Worm (Caenorhabditis elegans) whole organism, L1 larva: Measurements from ENCODE around the gene cutl-5.

Experiments
- C16A3.4 ChIP-seq: fragments of 150-350 bp; optimal IDR thresholded peaks from 2 replicates; lab custom pipeline; 2014; ENCODE audit warnings: missing biosample characterization, missing genetic modification characterization
- C34B4.2 ChIP-seq: sonication (generic microtip); optimal IDR thresholded peaks from 2 replicates; lab custom pipeline; 2017; ENCODE audit warnings: mild to moderate bottlenecking, missing genetic modification characterization, missing compliant biosample characterization
- F16B12.6 ChIP-seq: fragments of 150-350 bp; optimal IDR thresholded peaks from 2 replicates; lab custom pipeline; 2014; ENCODE audit warnings: missing biosample characterization, missing genetic modification characterization
- Y116A8C.19 ChIP-seq: sonication (generic microtip); optimal IDR thresholded peaks from 2 replicates; lab custom pipeline; 2016; ENCODE audit warnings: missing compliant biosample characterization, missing genetic modification characterization, borderline replicate concordance
- aha-1 ChIP-seq: fragments of 150-350 bp; optimal IDR thresholded peaks from 2 replicates; lab custom pipeline; 2014; ENCODE audit warnings: missing biosample characterization, missing genetic modification characterization
- alr-1 ChIP-seq: fragments of 200-800 bp; sonication (Bioruptor generic); optimal IDR thresholded peaks from 2 replicates; lab custom pipeline; 2018; ENCODE audit warnings: borderline replicate concordance, mild to moderate bottlenecking, missing genetic modification characterization, missing compliant biosample characterization
- aly-2 ChIP-seq: fragments of 150-350 bp; optimal IDR thresholded peaks from 2 replicates; lab custom pipeline; 2014; ENCODE audit warnings: missing biosample characterization, missing genetic modification characterization
- ceh-63 ChIP-seq: fragments of 200-800 bp; sonication (Bioruptor generic); optimal IDR thresholded peaks from 2 replicates; lab custom pipeline; 2018; ENCODE audit warnings: mild to moderate bottlenecking, missing genetic modification characterization, missing compliant biosample characterization
- ceh-82 ChIP-seq, 3 experiments: fragments of 150-350 bp in 1 of 3; sonication (generic microtip) in 2 of 3; optimal IDR thresholded peaks; 2 replicates each; lab custom pipeline; 2014 to 2017; ENCODE audit warnings: missing biosample characterization in 3 of 3, missing genetic modification characterization in 3 of 3
- ceh-88 ChIP-seq: fragments of 200-800 bp; sonication (Bioruptor generic); IDR thresholded peaks from 2 replicates; pipeline ENCODE4 v1.3.6; 2022; ENCODE audit warnings: missing genetic modification characterization, missing compliant biosample characterization
- ceh-90 ChIP-seq: sonication (generic microtip); optimal IDR thresholded peaks from 2 replicates; lab custom pipeline; 2016; ENCODE audit warnings: missing genetic modification characterization, missing compliant biosample characterization
- dsc-1 ChIP-seq: sonication (generic microtip); optimal IDR thresholded peaks from 2 replicates; lab custom pipeline; 2016; ENCODE audit warnings: mild to moderate bottlenecking, missing genetic modification characterization, missing compliant biosample characterization
- egl-13 ChIP-seq: sonication (generic microtip); optimal IDR thresholded peaks from 2 replicates; lab custom pipeline; 2016; ENCODE audit warnings: missing genotype, missing genetic modification reagents, missing genetic modification characterization, missing compliant biosample characterization
- egl-27 ChIP-seq, 2 experiments: fragments of 150-350 bp in 1 of 2; sonication (generic microtip); optimal IDR thresholded peaks; 3 replicates each; lab custom pipeline; 2017 to 2018; ENCODE audit warnings: missing biosample characterization in 2 of 2, missing genetic modification characterization in 2 of 2, missing genetic modification reagents in 2 of 2
- elt-2 ChIP-seq: sonication (generic microtip); optimal IDR thresholded peaks from 2 replicates; lab custom pipeline; 2016; ENCODE audit warnings: missing genetic modification characterization, mild to moderate bottlenecking, inconsistent platforms, missing compliant biosample characterization, missing genetic modification reagents
- ets-5 ChIP-seq: fragments of 200-800 bp; sonication (Bioruptor generic); IDR thresholded peaks from 2 replicates; pipeline ENCODE4 v1.3.6; 2022; ENCODE audit warnings: missing genetic modification characterization, missing compliant biosample characterization
- fkh-10 ChIP-seq: sonication (generic microtip); optimal IDR thresholded peaks from 2 replicates; lab custom pipeline; 2017; ENCODE audit warnings: missing biosample characterization, missing genetic modification reagents, missing genetic modification characterization
- fkh-4 ChIP-seq: sonication (generic microtip); optimal IDR thresholded peaks from 2 replicates; lab custom pipeline; 2016; ENCODE audit warnings: missing compliant biosample characterization, missing genetic modification characterization, borderline replicate concordance
- fkh-8 ChIP-seq: sonication (generic microtip); optimal IDR thresholded peaks from 2 replicates; lab custom pipeline; 2016; ENCODE audit warnings: mild to moderate bottlenecking, missing genetic modification characterization, missing compliant biosample characterization
- hlh-17 ChIP-seq: fragments of 200-800 bp; sonication (Bioruptor generic); optimal IDR thresholded peaks from 2 replicates; lab custom pipeline; 2018; ENCODE audit warnings: missing genetic modification characterization, mild to moderate bottlenecking, missing compliant biosample characterization, moderate library complexity, borderline replicate concordance
- hpl-2 ChIP-seq: fragments of 150-350 bp; optimal IDR thresholded peaks from 2 replicates; lab custom pipeline; 2014; ENCODE audit warnings: missing biosample characterization, missing genetic modification reagents, missing genetic modification characterization
- jun-1 ChIP-seq: fragments of 150-350 bp; optimal IDR thresholded peaks from 2 replicates; lab custom pipeline; 2014; ENCODE audit warnings: missing biosample characterization, missing genetic modification reagents, missing genetic modification characterization
- lin-13 ChIP-seq: fragments of 150-350 bp; optimal IDR thresholded peaks from 2 replicates; lab custom pipeline; 2014; ENCODE audit warnings: missing biosample characterization, missing genetic modification reagents, missing genetic modification characterization
- lin-15B ChIP-seq: fragments of 150-350 bp; sonication (generic microtip); optimal IDR thresholded peaks from 3 replicates; lab custom pipeline; 2014; ENCODE audit warnings: missing biosample characterization, missing genetic modification characterization
- lir-3 ChIP-seq: sonication (generic microtip); optimal IDR thresholded peaks from 2 replicates; lab custom pipeline; 2016; ENCODE audit warnings: mild to moderate bottlenecking, missing genetic modification characterization, moderate library complexity, missing compliant biosample characterization; ENCODE audit not compliant: poor library complexity
- lsy-2 ChIP-seq, 2 experiments: fragments of 150-350 bp; optimal IDR thresholded peaks; 2 replicates each; lab custom pipeline; 2014; ENCODE audit warnings: missing biosample characterization in 2 of 2, missing genetic modification characterization in 2 of 2
- mdl-1 ChIP-seq, 2 experiments: fragments of 150-350 bp; optimal IDR thresholded peaks; 2 replicates each; lab custom pipeline; 2014 to 2017; ENCODE audit warnings: missing biosample characterization in 2 of 2, missing genetic modification characterization in 2 of 2, inconsistent platforms in 1 of 2
- nhr-11 ChIP-seq: fragments of 150-350 bp; optimal IDR thresholded peaks from 2 replicates; lab custom pipeline; 2014; ENCODE audit warnings: missing biosample characterization, missing genetic modification characterization
- nhr-12 ChIP-seq: sonication (generic microtip); optimal IDR thresholded peaks from 2 replicates; lab custom pipeline; 2017; ENCODE audit warnings: missing biosample characterization, missing genetic modification characterization
- nhr-19 ChIP-seq: fragments of 200-800 bp; sonication (Bioruptor generic); conservative IDR thresholded peaks from 2 replicates; pipeline ENCODE4 v1.3.6; 2022; ENCODE audit warnings: missing genetic modification characterization, missing compliant biosample characterization
- nhr-20 ChIP-seq: sonication (generic microtip); optimal IDR thresholded peaks from 2 replicates; lab custom pipeline; 2016; ENCODE audit warnings: mild to moderate bottlenecking, missing genetic modification characterization, missing compliant biosample characterization
- nhr-237 ChIP-seq: fragments of 150-350 bp; optimal IDR thresholded peaks from 2 replicates; lab custom pipeline; 2014; ENCODE audit warnings: missing biosample characterization, missing genetic modification characterization
- nhr-47 ChIP-seq: sonication (generic microtip); optimal IDR thresholded peaks from 2 replicates; lab custom pipeline; 2016; ENCODE audit warnings: mild to moderate bottlenecking, missing genetic modification characterization, moderate library complexity, missing compliant biosample characterization
- nhr-76 ChIP-seq: sonication (generic microtip); optimal IDR thresholded peaks from 2 replicates; lab custom pipeline; 2017; ENCODE audit warnings: missing biosample characterization, missing genetic modification characterization
- nhr-84 ChIP-seq: sonication (generic microtip); optimal IDR thresholded peaks from 2 replicates; lab custom pipeline; 2017; ENCODE audit warnings: missing biosample characterization, missing genetic modification characterization
- nhr-85 ChIP-seq: sonication (generic microtip); peaks from one replicate; lab custom pipeline; 2016; ENCODE audit warnings: missing genetic modification characterization, inconsistent platforms, missing compliant biosample characterization
- nhr-90 ChIP-seq: sonication (generic microtip); optimal IDR thresholded peaks from 2 replicates; lab custom pipeline; 2016; ENCODE audit warnings: mild to moderate bottlenecking, missing genetic modification characterization, missing compliant biosample characterization; ENCODE audit not compliant: poor library complexity
- pax-3 ChIP-seq: fragments of 200-800 bp; sonication (Bioruptor generic); optimal IDR thresholded peaks from 2 replicates; lab custom pipeline; 2018; ENCODE audit warnings: mild to moderate bottlenecking, missing genetic modification characterization, moderate library complexity, missing compliant biosample characterization
- pqm-1 ChIP-seq: sonication (generic microtip); optimal IDR thresholded peaks from 3 replicates; lab custom pipeline; 2017; ENCODE audit warnings: missing biosample characterization, missing genetic modification characterization
- rnt-1 ChIP-seq: sonication (generic microtip); optimal IDR thresholded peaks from 2 replicates; lab custom pipeline; 2016; ENCODE audit warnings: mild to moderate bottlenecking, missing genetic modification characterization, moderate library complexity, missing compliant biosample characterization
- skn-1 ChIP-seq: fragments of 150-350 bp; optimal IDR thresholded peaks from 2 replicates; lab custom pipeline; 2014; ENCODE audit warnings: missing biosample characterization, missing genetic modification characterization
- snpc-4 ChIP-seq: fragments of 150-350 bp; optimal IDR thresholded peaks from 2 replicates; lab custom pipeline; 2014; ENCODE audit warnings: missing biosample characterization, missing genetic modification characterization
- sptf-1 ChIP-seq: fragments of 150-350 bp; optimal IDR thresholded peaks from 2 replicates; lab custom pipeline; 2014; ENCODE audit warnings: missing biosample characterization, missing genetic modification characterization
- sup-37 ChIP-seq: fragments of 200-800 bp; sonication (Bioruptor generic); optimal IDR thresholded peaks from 2 replicates; lab custom pipeline; 2018; ENCODE audit warnings: mild to moderate bottlenecking, missing genetic modification characterization, missing compliant biosample characterization
- swsn-7 ChIP-seq: sonication (generic microtip); optimal IDR thresholded peaks from 2 replicates; lab custom pipeline; 2016; ENCODE audit warnings: missing genetic modification characterization, missing compliant biosample characterization
- tlp-1 ChIP-seq: fragments of 150-350 bp; optimal IDR thresholded peaks from 2 replicates; lab custom pipeline; 2014; ENCODE audit warnings: missing biosample characterization, missing genetic modification characterization
- unc-30 ChIP-seq: sonication (generic microtip); optimal IDR thresholded peaks from 2 replicates; lab custom pipeline; 2017; ENCODE audit warnings: missing biosample characterization, missing genetic modification characterization
- unc-62 ChIP-seq: fragments of 150-350 bp; optimal IDR thresholded peaks from 2 replicates; lab custom pipeline; 2014; ENCODE audit warnings: missing biosample characterization, missing genetic modification reagents, missing genetic modification characterization
- unc-98 ChIP-seq: fragments of 200-800 bp; sonication (Bioruptor generic); IDR thresholded peaks from 2 replicates; pipeline ENCODE4 v1.3.6; 2022; ENCODE audit warnings: missing genetic modification characterization, missing compliant biosample characterization
- xbp-1 ChIP-seq: sonication (generic microtip); optimal IDR thresholded peaks from 2 replicates; lab custom pipeline; 2016; ENCODE audit warnings: missing genetic modification characterization, missing compliant biosample characterization
- zip-4 ChIP-seq: fragments of 200-800 bp; sonication (Bioruptor generic); optimal IDR thresholded peaks from 2 replicates; lab custom pipeline; 2018; ENCODE audit warnings: mild to moderate bottlenecking, missing genetic modification characterization, moderate library complexity, missing compliant biosample characterization

cutl-5 gene

DNA sequence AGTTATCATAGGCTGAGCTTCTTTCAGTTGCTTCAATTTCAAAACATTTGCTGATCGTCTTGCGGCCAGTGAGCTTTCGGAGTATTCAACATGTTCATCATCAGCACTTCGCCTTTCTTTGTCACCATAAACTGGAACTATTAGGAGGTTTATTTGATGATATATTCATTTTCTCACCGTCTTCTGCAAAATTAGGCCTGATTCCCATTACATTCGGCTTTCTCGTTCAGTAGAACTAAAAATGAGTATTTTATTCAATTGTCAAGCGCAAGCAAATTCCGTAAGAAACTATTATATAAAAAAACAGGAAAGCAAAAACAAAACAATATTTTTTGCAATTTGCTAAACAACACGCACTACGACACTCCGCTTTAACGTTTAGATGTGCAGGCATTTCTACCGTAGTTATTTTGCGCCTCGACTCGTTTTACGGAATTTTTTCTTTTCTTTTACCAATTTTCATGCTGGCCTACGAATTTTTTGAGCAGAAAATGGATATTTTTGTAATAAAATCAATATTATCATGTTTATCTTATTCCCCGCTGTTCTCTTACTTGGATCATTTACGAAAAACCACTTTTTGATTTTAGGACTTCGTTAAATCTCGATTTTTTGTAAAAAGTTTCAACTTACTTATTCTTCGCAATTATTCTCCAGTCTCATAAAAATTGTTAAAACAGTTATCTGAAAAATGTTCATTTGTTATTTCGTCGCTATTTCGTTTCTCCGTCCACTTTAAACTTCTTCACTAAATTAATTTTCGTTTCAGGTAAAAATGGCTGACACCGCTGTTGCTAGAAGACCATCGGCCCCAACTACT is 10.7 kb downstream of the cutl-5 start, which contains the start of the genes farl-11 and rpl-33 (continued):
- TF ChIP-seq aha-1 (no peak), nhr-12 (no peak), dsc-1 (tag; lab: Kevin White, UChicago) (peak; percentile 64), fkh-4 (no peak), unc-62 (no peak), hlh-17 (GFP tag; lab: Kevin White, UChicago) (no peak), pqm-1 (tag; lab: Kevin White, UChicago) (no peak), tlp-1 (tag; lab: Kevin White, UChicago) (no peak), egl-13 (tag; lab: Kevin White, UChicago) (peak; percentile 34), nhr-19 (peak; percentile 77), lsy-2 (tag; optimal IDR thresholded peaks at IDR 0.05; lab: Kevin White, UChicago) (peak; percentile 98 to 100), nhr-237 (peak; percentile 87), nhr-11 (tag; lab: Kevin White, UChicago) (peak; percentile 39), swsn-7 (peak; percentile 76), ceh-82 (tag; optimal IDR thresholded peaks at IDR 0.05; lab: Kevin White, UChicago) (peak; percentile 77 to 92 (median 80)), aly-2 (peak; percentile 77), zip-4 (GFP tag; lab: Kevin White, UChicago) (no peak), sptf-1 (tag; lab: Kevin White, UChicago) (no peak), lir-3 (peak; percentile 58), Y116A8C.19 (no peak), lin-15B (tag; lab: Kevin White, UChicago) (peak; percentile 98), egl-27 (tag; optimal IDR thresholded peaks at IDR 0.05; lab: Kevin White, UChicago) (no peak), nhr-47 (tag; lab: Kevin White, UChicago) (peak; percentile 83), jun-1 (tag; lab: Kevin White, UChicago) (peak; percentile 60), rnt-1 (tag; lab: Kevin White, UChicago) (peak; percentile 78), nhr-85 (peak; percentile 90), alr-1 (no peak), fkh-10 (GFP tag; lab: Kevin White, UChicago) (peak; percentile 33), lin-13 (GFP tag; lab: Kevin White, UChicago) (peak; percentile 79), fkh-8 (tag; lab: Kevin White, UChicago) (peak; percentile 85), ets-5 (GFP tag; lab: Robert Waterston, UW) (no peak), nhr-76 (tag; lab: Kevin White, UChicago) (no peak), hpl-2 (peak; percentile 52), unc-30 (tag; lab: Kevin White, UChicago) (no peak), pax-3 (tag; lab: Kevin White, UChicago) (peak; percentile 34), nhr-90 (tag; lab: Kevin White, UChicago) (peak; percentile 68), xbp-1 (peak; percentile 81), C16A3.4 (tag; lab: Kevin White, UChicago) (peak; percentile 95), nhr-20 (tag; lab: Kevin White, UChicago) (peak; percentile 86), nhr-84 (no peak), F16B12.6 (tag; lab: Kevin White, UChicago) (peak; percentile 70), unc-98 (GFP tag; lab: Robert Waterston, UW) (no peak), mdl-1 (tag; optimal IDR thresholded peaks at IDR 0.05; lab: Kevin White, UChicago) (peak in 1 of 2 experiments; percentile 65), ceh-90 (tag; lab: Kevin White, UChicago) (no peak), C34B4.2 (tag; lab: Kevin White, UChicago) (no peak), snpc-4 (tag; lab: Kevin White, UChicago) (peak; percentile 73), ceh-88 (GFP tag; lab: Robert Waterston, UW) (peak; percentile 26; the same call in 1 of the 2 replicates), elt-2 (tag; lab: Kevin White, UChicago) (peak; percentile 15), ceh-63 (GFP tag; lab: Kevin White, UChicago) (no peak), sup-37 (GFP tag; lab: Kevin White, UChicago) (no peak), skn-1 (tag; lab: Kevin White, UChicago) (peak; percentile 93)
